Fruit fly (Drosophila melanogaster) whole organism: ENCODE data around the gene Drak.

Experiments
- EcR ChIP-seq, 2 experiments: fragments of >200 bp; optimal IDR thresholded peaks; 2 replicates each; lab custom pipeline; 2017; ENCODE audit warnings: missing biosample characterization in 2 of 2, missing genetic modification characterization in 2 of 2, missing genetic modification reagents in 2 of 2
- pan ChIP-seq: fragments of >200 bp; optimal IDR thresholded peaks from 2 replicates; lab custom pipeline; 2017

dm6 chrX:11544110-11544950 is 51.4 kb downstream of the Drak start:
- TF ChIP-seq EcR (GFP tag; optimal IDR thresholded peaks at IDR 0.05; lab: Kevin White, UChicago): peak in 1 of 2 experiments; percentile 92
- TF ChIP-seq pan (lab: Kevin White, UChicago): no peak
